Fruit fly (Drosophila melanogaster): ENCODE results near the gene Ir10a.
A peak's percentile ranks its signal among the peaks of the same experiment; 100 is the strongest.

The Ir10a gene

DNA sequence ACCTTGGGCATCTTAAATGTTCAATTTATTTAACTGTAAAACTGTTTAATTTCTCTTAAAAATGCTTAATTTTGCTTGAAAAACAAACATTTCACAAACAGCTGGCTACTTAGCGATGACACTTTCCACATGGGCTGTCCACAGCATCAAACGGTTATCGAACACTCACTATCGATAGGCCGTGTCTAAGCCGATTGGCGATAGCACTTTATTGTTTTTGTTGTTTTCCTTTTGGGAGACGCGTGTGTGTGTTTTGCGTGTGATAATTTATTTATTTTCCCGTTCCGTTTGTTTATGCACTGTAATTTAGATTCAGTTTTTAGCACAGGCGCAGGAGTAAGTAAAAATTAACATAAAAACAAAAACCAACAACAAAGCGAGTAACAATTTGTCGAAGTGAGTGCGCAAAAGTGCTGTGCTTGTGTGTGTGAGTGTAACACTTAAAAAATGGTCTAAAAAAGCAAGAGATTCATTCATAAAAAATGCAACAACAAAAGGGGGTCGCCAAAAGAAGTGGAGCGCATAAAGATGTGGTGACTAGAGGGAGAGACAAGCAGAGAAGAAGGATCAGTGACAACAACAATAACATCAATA lies 14.3 kb upstream of the Ir10a start, which contains the start of gene Gapvd1 (continued):
- TF ChIP-seq sc (optimal IDR thresholded peaks at IDR 0.05), result no peak
- TF ChIP-seq sc (GFP tag; optimal IDR thresholded peaks at IDR 0.05), result no peak
- TF ChIP-seq nerfin-2 (GFP tag; IDR thresholded peaks at IDR 0.05; ENCODE audit: partially characterized antibody), result peak; percentile 80
- no peak for TF ChIP-seq pan (optimal IDR thresholded peaks at IDR 0.05)
- TF ChIP-seq pan (GFP tag; optimal IDR thresholded peaks at IDR 0.05 in 1 of 2, IDR thresholded peaks at IDR 0.05 in 1 of 2), result no peak
- no peak for TF ChIP-seq CG10431 (GFP tag; optimal IDR thresholded peaks at IDR 0.05)
- TF ChIP-seq unc-4 (GFP tag; IDR thresholded peaks at IDR 0.05; ENCODE audit: partially characterized antibody), result peak; percentile 83
- no peak for TF ChIP-seq D19A (tag; optimal IDR thresholded peaks at IDR 0.05)
- TF ChIP-seq kay (GFP tag; optimal IDR thresholded peaks at IDR 0.05), result no peak
- no peak for TF ChIP-seq B-H2 (GFP tag; optimal IDR thresholded peaks at IDR 0.05)
- peak; percentile 82 for TF ChIP-seq ato (GFP tag; IDR thresholded peaks at IDR 0.05; ENCODE audit: partially characterized antibody)
- TF ChIP-seq Xbp1 (GFP tag; optimal IDR thresholded peaks at IDR 0.05), result no peak
- TF ChIP-seq D19B (GFP tag; optimal IDR thresholded peaks at IDR 0.05), result no peak
- TF ChIP-seq org-1 (GFP tag; optimal IDR thresholded peaks at IDR 0.05), result no peak
- peak; percentile 52 for TF ChIP-seq trem (tag; optimal IDR thresholded peaks at IDR 0.05)
- no peak for TF ChIP-seq psq (GFP tag; optimal IDR thresholded peaks at IDR 0.05)
- TF ChIP-seq CG7556 (GFP tag; optimal IDR thresholded peaks at IDR 0.05), result no peak
- no peak for TF ChIP-seq Lim3 (GFP tag; IDR thresholded peaks at IDR 0.05)
- TF ChIP-seq fd64A (GFP tag; optimal IDR thresholded peaks at IDR 0.05), result no peak
- no peak for TF ChIP-seq CG30403 (GFP tag; optimal IDR thresholded peaks at IDR 0.05)
- TF ChIP-seq Pdp1 (GFP tag; optimal IDR thresholded peaks at IDR 0.05), result peak in 1 of 2 experiments; percentile 16
- peak; percentile 73 for TF ChIP-seq zen2 (GFP tag; IDR thresholded peaks at IDR 0.05; ENCODE audit: partially characterized antibody)
- no peak for TF ChIP-seq CG31224 (GFP tag; IDR thresholded peaks at IDR 0.05)
- peak; percentile 26 for TF ChIP-seq CG17568 (GFP tag; optimal IDR thresholded peaks at IDR 0.05)
- no peak for TF ChIP-seq toy (GFP tag; IDR thresholded peaks at IDR 0.05)
- peak; percentile 92 for TF ChIP-seq CG6791 (GFP tag; IDR thresholded peaks at IDR 0.05; ENCODE audit: partially characterized antibody)
- TF ChIP-seq HmgZ (tag; optimal IDR thresholded peaks at IDR 0.05), result peak; percentile 43
- TF ChIP-seq Doc3 (GFP tag; IDR thresholded peaks at IDR 0.05; ENCODE audit: partially characterized antibody), result peak; percentile 75
- peak; percentile 44 for TF ChIP-seq CG32532 (GFP tag; IDR thresholded peaks at IDR 0.05)
- no peak for TF ChIP-seq trh (GFP tag; optimal IDR thresholded peaks at IDR 0.05)
- 0 out of 2 replicates have a peak, but pooled peaks have one; percentile 15 for TF ChIP-seq CG3847 (GFP tag; IDR thresholded peaks at IDR 0.05)
- no peak; the same call in 3 of the 4 replicates for TF ChIP-seq Gug (GFP tag; IDR thresholded peaks at IDR 0.05)
- peak; percentile 25 for TF ChIP-seq her (GFP tag; optimal IDR thresholded peaks at IDR 0.05)
- peak; percentile 91 for TF ChIP-seq bbx (GFP tag; IDR thresholded peaks at IDR 0.05; ENCODE audit: partially characterized antibody)
- TF ChIP-seq HmgD (GFP tag; optimal IDR thresholded peaks at IDR 0.05), result peak; percentile 65
- no peak for TF ChIP-seq Adf1 (GFP tag; IDR thresholded peaks at IDR 0.05)
- TF ChIP-seq CG10267 (tag; optimal IDR thresholded peaks at IDR 0.05), result peak; percentile 37
- no peak for TF ChIP-seq CG17385 (GFP tag; optimal IDR thresholded peaks at IDR 0.05)
- no peak for TF ChIP-seq sens-2 (GFP tag; IDR thresholded peaks at IDR 0.05)
- no peak for TF ChIP-seq Spps (tag; optimal IDR thresholded peaks at IDR 0.05)
- TF ChIP-seq Bgb (GFP tag; IDR thresholded peaks at IDR 0.05; ENCODE audit: partially characterized antibody), result peak; percentile 89
- no peak for TF ChIP-seq CG5180 (GFP tag; optimal IDR thresholded peaks at IDR 0.05)
- TF ChIP-seq ham (GFP tag; IDR thresholded peaks at IDR 0.05), result no peak
- peak; percentile 10 for TF ChIP-seq Max (GFP tag; optimal IDR thresholded peaks at IDR 0.05)
- no peak for TF ChIP-seq CG12942 (GFP tag; optimal IDR thresholded peaks at IDR 0.05)
- TF ChIP-seq hb (GFP tag; IDR thresholded peaks at IDR 0.05; ENCODE audit: partially characterized antibody), result peak; percentile 71
- TF ChIP-seq lbe (GFP tag; optimal IDR thresholded peaks at IDR 0.05), result peak; percentile 4
- no peak for TF ChIP-seq CG15601 (tag; optimal IDR thresholded peaks at IDR 0.05)
- TF ChIP-seq gem (tag; optimal IDR thresholded peaks at IDR 0.05), result no peak
- peak; percentile 61 for TF ChIP-seq MESR4 (GFP tag; optimal IDR thresholded peaks at IDR 0.05)
